Fruit fly (Drosophila melanogaster) whole organism, wandering third instar larva: ENCODE data around the gene CG11590.

Experiments
- Abd-B ChIP-seq: fragments of >200 bp; optimal IDR thresholded peaks from 2 replicates; lab custom pipeline; 2017; ENCODE audit warnings: missing biosample characterization, missing genetic modification characterization
- Dif ChIP-seq: fragments of 200-275, 200-300 bp; sonication (Bioruptor generic); optimal IDR thresholded peaks from 2 replicates; lab custom pipeline; 2018; ENCODE audit warnings: missing biosample characterization, missing genetic modification characterization; ENCODE audit not compliant: partially characterized antibody
- GATAd ChIP-seq: sonication (Bioruptor generic); optimal IDR thresholded peaks from 2 replicates; lab custom pipeline; 2016; ENCODE audit warnings: missing biosample characterization, missing genetic modification characterization
- Hnf4 ChIP-seq: fragments of 200-800 bp; sonication (Bioruptor generic); optimal IDR thresholded peaks from 2 replicates; lab custom pipeline; 2016; ENCODE audit warnings: missing biosample characterization, mild to moderate bottlenecking, missing genetic modification characterization
- Hr78 ChIP-seq: fragments of >200 bp; optimal IDR thresholded peaks from 2 replicates; lab custom pipeline; 2017; ENCODE audit warnings: missing biosample characterization, missing genetic modification characterization
- Myc ChIP-seq: fragments of >200 bp; optimal IDR thresholded peaks from 2 replicates; lab custom pipeline; 2017
- Vsx2 ChIP-seq: fragments of 200-300, 225-300 bp; sonication (Bioruptor generic); optimal IDR thresholded peaks from 2 replicates; lab custom pipeline; 2018; ENCODE audit warnings: missing biosample characterization, missing genetic modification characterization; ENCODE audit not compliant: partially characterized antibody
- dmrt93B ChIP-seq: fragments of 200-800 bp; sonication (Bioruptor generic); optimal IDR thresholded peaks from 2 replicates; lab custom pipeline; 2018; ENCODE audit warnings: missing biosample characterization, mild to moderate bottlenecking, missing genetic modification characterization
- pan ChIP-seq: fragments of >200 bp; optimal IDR thresholded peaks from 2 replicates; lab custom pipeline; 2017
- psq ChIP-seq: fragments of 200-800 bp; sonication (Bioruptor generic); optimal IDR thresholded peaks from 3 replicates; lab custom pipeline; 2017; ENCODE audit warnings: missing biosample characterization, mild to moderate bottlenecking, missing genetic modification characterization, moderate library complexity
- rgr ChIP-seq: fragments of 200-800 bp; sonication (Bioruptor generic); optimal IDR thresholded peaks from 3 replicates; lab custom pipeline; 2016; ENCODE audit warnings: missing biosample characterization, mild to moderate bottlenecking, missing genetic modification characterization
- sv ChIP-seq: fragments of 200-800 bp; sonication (Bioruptor generic); optimal IDR thresholded peaks from 3 replicates; lab custom pipeline; 2016; ENCODE audit warnings: missing biosample characterization, missing genetic modification characterization
- usp ChIP-seq: fragments of >200 bp; optimal IDR thresholded peaks from 2 replicates; lab custom pipeline; 2017; ENCODE audit warnings: missing biosample characterization, missing genetic modification characterization

dm6 chrX:14184062-14184611 is 15.8 kb upstream of the CG11590 start, which contains the start of gene CG32603:
- TF ChIP-seq psq (GFP tag; lab: Kevin White, UChicago) (no peak), pan (lab: Kevin White, UChicago) (no peak), Vsx2 (GFP tag; lab: Kevin White, UChicago) (no peak), dmrt93B (GFP tag; lab: Kevin White, UChicago) (no peak), rgr (no peak), Abd-B (GFP tag; lab: Kevin White, UChicago) (no peak), usp (no peak), Dif (GFP tag; lab: Kevin White, UChicago) (no peak), Myc (no peak), Hnf4 (no peak), GATAd (GFP tag; lab: Kevin White, UChicago) (no peak), sv (no peak), Hr78 (no peak)
